Fruit fly (Drosophila melanogaster) whole organism, wandering third instar larva: ENCODE measurements around the gene ATPsynG.

ENCODE experiments used
- Abd-B ChIP-seq: fragments of >200 bp; optimal IDR thresholded peaks from 2 replicates; lab custom pipeline; 2017; ENCODE audit warnings: missing biosample characterization, missing genetic modification characterization
- Dfd ChIP-seq: fragments of >200 bp; optimal IDR thresholded peaks from 2 replicates; lab custom pipeline; 2017; ENCODE audit warnings: missing biosample characterization, missing genetic modification characterization
- GATAd ChIP-seq: sonication (Bioruptor generic); optimal IDR thresholded peaks from 2 replicates; lab custom pipeline; 2016; ENCODE audit warnings: missing biosample characterization, missing genetic modification characterization
- Myc ChIP-seq: fragments of >200 bp; optimal IDR thresholded peaks from 2 replicates; lab custom pipeline; 2017
- OdsH ChIP-seq: fragments of 200-800 bp; sonication (Bioruptor generic); optimal IDR thresholded peaks from 2 replicates; lab custom pipeline; 2016; ENCODE audit warnings: missing biosample characterization, mild to moderate bottlenecking, missing genetic modification characterization
- br ChIP-seq: fragments of 200-800 bp; sonication (Bioruptor generic); optimal IDR thresholded peaks from 2 replicates; lab custom pipeline; 2016; ENCODE audit warnings: missing biosample characterization, missing genetic modification characterization
- ey ChIP-seq: fragments of 200-800 bp; sonication (Bioruptor generic); optimal IDR thresholded peaks from 2 replicates; lab custom pipeline; 2016; ENCODE audit warnings: missing biosample characterization, missing genetic modification characterization
- lola ChIP-seq: fragments of >200 bp; optimal IDR thresholded peaks from 2 replicates; lab custom pipeline; 2017; ENCODE audit warnings: missing biosample characterization, missing genetic modification characterization
- pan ChIP-seq: fragments of >200 bp; optimal IDR thresholded peaks from 2 replicates; lab custom pipeline; 2017
- psq ChIP-seq: fragments of 200-800 bp; sonication (Bioruptor generic); optimal IDR thresholded peaks from 3 replicates; lab custom pipeline; 2017; ENCODE audit warnings: missing biosample characterization, mild to moderate bottlenecking, missing genetic modification characterization, moderate library complexity
- sage ChIP-seq: fragments of 200-800 bp; sonication (Bioruptor generic); optimal IDR thresholded peaks from 2 replicates; lab custom pipeline; 2016; ENCODE audit warnings: missing biosample characterization, mild to moderate bottlenecking, missing genetic modification characterization
- usp ChIP-seq: fragments of >200 bp; optimal IDR thresholded peaks from 2 replicates; lab custom pipeline; 2017; ENCODE audit warnings: missing biosample characterization, missing genetic modification characterization
- woc ChIP-seq: sonication (Bioruptor generic); optimal IDR thresholded peaks from 2 replicates; lab custom pipeline; 2016; ENCODE audit warnings: missing biosample characterization, mild to moderate bottlenecking, missing genetic modification characterization

DNA sequence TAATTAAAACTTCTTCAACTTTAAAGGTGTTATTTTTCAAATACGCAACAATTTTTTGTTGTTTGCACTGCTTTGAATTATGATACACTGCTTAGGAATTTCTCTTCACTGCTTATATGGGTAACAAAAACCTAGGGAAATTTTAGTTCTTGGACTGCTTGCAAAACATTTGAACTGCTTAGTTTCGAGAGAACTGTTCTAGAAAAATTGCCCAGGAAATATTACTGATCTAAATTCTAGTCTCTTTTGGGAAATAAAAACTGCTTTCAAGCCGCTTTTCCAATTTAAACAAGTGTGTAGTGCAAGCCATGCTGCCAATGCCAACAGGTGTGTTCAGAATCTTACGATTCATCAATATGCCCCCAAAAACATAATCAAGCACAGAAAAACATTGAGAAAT, 11.7 kb downstream of the ATPsynG start:
- no peak for TF ChIP-seq psq (GFP tag; lab: Kevin White, UChicago)
- TF ChIP-seq Myc (lab: Kevin White, UChicago), result peak; percentile 66
- TF ChIP-seq pan (lab: Kevin White, UChicago), result no peak
- TF ChIP-seq lola, result no peak
- TF ChIP-seq sage (GFP tag; lab: Kevin White, UChicago), result no peak
- no peak for TF ChIP-seq woc (GFP tag; lab: Kevin White, UChicago)
- no peak for TF ChIP-seq OdsH (GFP tag; lab: Kevin White, UChicago)
- TF ChIP-seq br (GFP tag; lab: Kevin White, UChicago), result no peak
- no peak for TF ChIP-seq Dfd (GFP tag; lab: Kevin White, UChicago)
- TF ChIP-seq Abd-B, result no peak
- no peak for TF ChIP-seq ey
- TF ChIP-seq usp (GFP tag; lab: Kevin White, UChicago), result no peak
- TF ChIP-seq GATAd, result no peak
